Fruit fly (Drosophila melanogaster): Measurements from ENCODE around the gene CG31099.

The CG31099 gene

dm6 chr3R:25310843-25311242 lies at the start of gene CG31099:
Gene CG31099 (minus strand): TSS chr3R:25310943.
- TF ChIP-seq Myc (optimal IDR thresholded peaks at IDR 0.05) (no peak), h (optimal IDR thresholded peaks at IDR 0.05) (no peak), insv (optimal IDR thresholded peaks at IDR 0.05) (no peak), psq (optimal IDR thresholded peaks at IDR 0.05) (no peak), Sin3A (optimal IDR thresholded peaks at IDR 0.05) (no peak), ttk (optimal IDR thresholded peaks at IDR 0.05) (no peak)

DNA sequence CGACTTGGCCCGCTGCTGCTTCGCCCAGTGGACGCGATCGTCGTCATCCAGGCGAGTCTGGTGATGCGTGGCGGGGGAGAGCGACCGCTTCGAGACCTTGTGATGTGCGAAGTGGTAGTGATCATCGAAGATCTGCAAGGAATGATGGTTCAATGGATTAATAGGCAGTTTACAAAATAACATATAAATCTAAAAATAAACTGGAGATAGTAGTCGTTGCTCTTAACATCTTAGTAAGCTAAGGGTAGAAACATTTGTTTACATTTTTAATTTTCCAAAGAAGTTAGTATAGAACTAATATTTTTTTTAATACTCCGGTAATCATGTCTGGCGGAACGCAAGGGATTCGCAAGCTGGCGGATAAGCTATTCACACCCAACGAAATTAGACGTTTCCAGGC lies 47.2 kb upstream of the CG31099 start, which contains the start of gene ND-49L:
TSS of gene ND-49L (plus strand) at position 301 of the 400 bp plus-strand sequence.
- TF ChIP-seq insv (optimal IDR thresholded peaks at IDR 0.05) (no peak), Sin3A (optimal IDR thresholded peaks at IDR 0.05) (no peak), ttk (optimal IDR thresholded peaks at IDR 0.05) (no peak), psq (optimal IDR thresholded peaks at IDR 0.05) (no peak)

dm6 chr3R:25346899-25347298 lies 36.2 kb upstream of the CG31099 start, which contains the start of gene tobi:
Gene tobi (minus strand): TSS chr3R:25346921.
- TF ChIP-seq ttk (optimal IDR thresholded peaks at IDR 0.05) (no peak), psq (optimal IDR thresholded peaks at IDR 0.05) (no peak), Sin3A (optimal IDR thresholded peaks at IDR 0.05) (no peak), h (optimal IDR thresholded peaks at IDR 0.05) (no peak), Myc (optimal IDR thresholded peaks at IDR 0.05) (no peak), insv (optimal IDR thresholded peaks at IDR 0.05) (no peak)

dm6 chr3R:25339952-25340351 lies 29.2 kb upstream of the CG31099 start, which contains the start of gene rha:
Gene rha (plus strand): TSS chr3R:25340252.
- TF ChIP-seq insv (optimal IDR thresholded peaks at IDR 0.05) (no peak), Myc (optimal IDR thresholded peaks at IDR 0.05) (no peak), h (optimal IDR thresholded peaks at IDR 0.05) (no peak), psq (optimal IDR thresholded peaks at IDR 0.05) (no peak), ttk (optimal IDR thresholded peaks at IDR 0.05) (no peak), Sin3A (optimal IDR thresholded peaks at IDR 0.05) (no peak)

dm6 chr3R:25335065-25335464 lies 24.3 kb upstream of the CG31099 start, which contains the start of the genes CG10669 and CG11902:
Gene CG10669 (minus strand): TSS chr3R:25335243.
Gene CG11902 (plus strand): TSS chr3R:25335257.
- TF ChIP-seq Myc (optimal IDR thresholded peaks at IDR 0.05) (no peak), Sin3A (optimal IDR thresholded peaks at IDR 0.05) (no peak), h (optimal IDR thresholded peaks at IDR 0.05) (no peak), psq (optimal IDR thresholded peaks at IDR 0.05) (no peak), insv (optimal IDR thresholded peaks at IDR 0.05) (no peak), ttk (optimal IDR thresholded peaks at IDR 0.05) (no peak)

DNA sequence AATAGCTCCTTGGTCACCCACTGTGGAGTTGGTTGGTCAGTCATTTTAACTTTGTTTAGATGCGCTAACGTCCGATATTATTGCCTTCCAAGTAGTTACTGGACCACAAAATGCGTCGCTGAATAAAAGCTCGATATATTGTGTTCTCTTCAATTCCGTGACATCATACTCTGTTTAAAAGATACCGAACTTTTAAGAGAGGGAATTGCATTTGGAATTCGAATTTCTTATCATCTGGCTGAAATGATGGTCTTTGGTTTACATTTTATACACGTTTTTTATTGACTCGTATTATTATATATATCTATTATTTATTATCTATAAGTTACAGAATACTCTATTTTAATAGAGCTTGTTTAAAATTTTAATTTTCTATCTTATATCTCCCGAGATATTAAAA lies 20.4 kb upstream of the CG31099 start, which contains the start of gene CHKov2:
TSS of gene CHKov2 (minus strand) at position 101 of the 400 bp plus-strand sequence.
- TF ChIP-seq Myc (optimal IDR thresholded peaks at IDR 0.05) (no peak), ttk (optimal IDR thresholded peaks at IDR 0.05) (no peak), psq (optimal IDR thresholded peaks at IDR 0.05) (no peak), h (optimal IDR thresholded peaks at IDR 0.05) (no peak), Sin3A (optimal IDR thresholded peaks at IDR 0.05) (no peak), insv (optimal IDR thresholded peaks at IDR 0.05) (no peak)

DNA sequence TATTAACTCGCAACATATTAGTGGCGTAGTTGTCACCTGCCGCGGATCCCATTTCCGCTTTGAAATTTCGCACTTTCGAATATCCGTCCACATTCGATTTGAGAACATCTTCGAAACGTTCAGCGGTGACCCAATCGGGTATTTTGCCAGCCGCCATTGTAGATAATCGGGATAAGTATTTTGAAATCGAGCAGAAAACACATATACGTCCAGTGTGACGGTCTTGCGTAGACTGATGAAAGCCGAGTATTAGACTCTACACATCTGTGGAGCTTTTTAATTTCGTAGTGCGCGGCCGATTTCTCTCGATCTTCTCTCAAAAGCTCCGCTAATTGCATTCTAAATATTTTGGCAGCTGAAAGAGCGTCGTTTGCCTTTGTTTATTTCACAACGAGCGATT lies 18.3 kb upstream of the CG31099 start, which contains the start of gene CHKov1:
TSS of gene CHKov1 (minus strand) at position 238 of the 400 bp plus-strand sequence.
- TF ChIP-seq insv (optimal IDR thresholded peaks at IDR 0.05) (no peak), h (optimal IDR thresholded peaks at IDR 0.05) (no peak), ttk (optimal IDR thresholded peaks at IDR 0.05) (no peak), Myc (optimal IDR thresholded peaks at IDR 0.05) (no peak), Sin3A (optimal IDR thresholded peaks at IDR 0.05) (no peak), psq (optimal IDR thresholded peaks at IDR 0.05) (no peak)

- TF ChIP-seq psq (optimal IDR thresholded peaks at IDR 0.05), result no peak
- no peak for TF ChIP-seq Myc (optimal IDR thresholded peaks at IDR 0.05)
- no peak for TF ChIP-seq Sin3A (optimal IDR thresholded peaks at IDR 0.05)
- TF ChIP-seq ttk (optimal IDR thresholded peaks at IDR 0.05), result no peak
- TF ChIP-seq h (optimal IDR thresholded peaks at IDR 0.05), result no peak
- TF ChIP-seq insv (optimal IDR thresholded peaks at IDR 0.05), result no peak
These were observed 11.9 kb upstream of the CG31099 start, which contains the start of gene CG10562 for dm6 chr3R:25322657-25323056. Gene CG10562 (minus strand): TSS chr3R:25322757.

dm6 chr3R:25321681-25322080 lies 10.9 kb upstream of the CG31099 start:
- TF ChIP-seq psq (optimal IDR thresholded peaks at IDR 0.05), result no peak
- TF ChIP-seq Myc (optimal IDR thresholded peaks at IDR 0.05), result no peak
- TF ChIP-seq h (optimal IDR thresholded peaks at IDR 0.05), result no peak
- no peak for TF ChIP-seq Sin3A (optimal IDR thresholded peaks at IDR 0.05)
- TF ChIP-seq insv (optimal IDR thresholded peaks at IDR 0.05), result no peak
- TF ChIP-seq ttk (optimal IDR thresholded peaks at IDR 0.05), result no peak

DNA sequence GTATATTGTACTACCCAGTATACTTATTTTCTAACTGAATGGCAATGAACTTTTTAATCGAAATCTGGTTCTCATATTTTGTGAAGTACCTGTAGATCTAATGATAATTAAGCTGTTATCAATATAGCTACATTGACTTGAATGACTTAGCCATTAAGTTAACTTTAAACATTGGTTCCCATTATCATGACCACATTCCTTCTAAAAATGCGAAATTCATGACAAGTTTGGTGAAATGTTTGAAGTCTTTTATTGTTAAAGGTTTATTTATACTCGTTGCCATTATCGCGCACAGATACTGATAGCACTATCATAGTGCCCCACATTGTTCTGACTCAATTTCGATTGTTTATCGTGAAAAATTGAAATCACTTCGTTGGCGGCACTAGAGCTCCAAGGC lies 10.2 kb upstream of the CG31099 start:
- no peak for TF ChIP-seq ttk (optimal IDR thresholded peaks at IDR 0.05)
- no peak for TF ChIP-seq Sin3A (optimal IDR thresholded peaks at IDR 0.05)
- TF ChIP-seq insv (optimal IDR thresholded peaks at IDR 0.05), result no peak
- no peak for TF ChIP-seq psq (optimal IDR thresholded peaks at IDR 0.05)
- no peak for TF ChIP-seq h (optimal IDR thresholded peaks at IDR 0.05)
- no peak for TF ChIP-seq Myc (optimal IDR thresholded peaks at IDR 0.05)

dm6 chr3R:25320051-25320705 lies 9.4 kb upstream of the CG31099 start, which contains the start of gene CG10560:
Gene CG10560 (minus strand): TSS chr3R:25320101.
- TF ChIP-seq Myc (optimal IDR thresholded peaks at IDR 0.05), result no peak
- TF ChIP-seq psq (optimal IDR thresholded peaks at IDR 0.05), result no peak
- no peak for TF ChIP-seq Sin3A (optimal IDR thresholded peaks at IDR 0.05)
- TF ChIP-seq ttk (optimal IDR thresholded peaks at IDR 0.05), result no peak
- no peak for TF ChIP-seq h (optimal IDR thresholded peaks at IDR 0.05)

DNA sequence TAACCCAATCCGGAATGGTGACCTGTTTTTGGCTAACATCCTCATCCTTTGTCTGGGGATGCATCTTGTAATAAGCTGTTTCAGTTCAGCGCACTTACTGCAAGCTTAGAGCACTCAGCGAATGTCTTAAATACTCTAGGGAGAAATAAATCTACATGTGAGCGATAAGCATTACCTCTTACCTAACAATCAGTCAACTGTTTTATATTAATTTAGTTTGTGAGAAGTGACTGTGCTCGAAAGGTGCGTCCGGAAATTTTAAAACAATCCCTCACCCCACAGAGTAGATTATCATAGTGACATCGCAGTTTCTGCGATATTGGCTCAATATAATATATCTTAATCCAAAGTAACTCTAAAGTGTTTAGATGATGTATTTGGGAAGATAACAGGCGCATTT lies 7.3 kb upstream of the CG31099 start, which contains the start of gene CG10553:
TSS of gene CG10553 (minus strand) at position 101 of the 400 bp plus-strand sequence.
- TF ChIP-seq psq (optimal IDR thresholded peaks at IDR 0.05) (no peak), Myc (optimal IDR thresholded peaks at IDR 0.05) (no peak), ttk (optimal IDR thresholded peaks at IDR 0.05) (no peak), Sin3A (optimal IDR thresholded peaks at IDR 0.05) (no peak)

All from Kc167 (cell line).